Fruit fly (Drosophila melanogaster) whole organism, embryonic: ENCODE measurements around the gene GNBP3.

Experiments used
- ATbp ChIP-seq: fragments of 200-800 bp; sonication (Bioruptor generic); optimal IDR thresholded peaks from 2 replicates; lab custom pipeline; 2017; ENCODE audit warnings: missing biosample characterization, mild to moderate bottlenecking, missing genetic modification characterization, missing genetic modification reagents
- Adf1 ChIP-seq: fragments of 200-800 bp; sonication (Bioruptor generic); IDR thresholded peaks from 2 replicates; pipeline ENCODE4 v1.3.6; 2022; ENCODE audit warnings: missing biosample characterization, missing genetic modification characterization
- BEAF-32 ChIP-seq: fragments of 200-800 bp; sonication (Bioruptor generic); optimal IDR thresholded peaks from 3 replicates; lab custom pipeline; 2017; ENCODE audit warnings: missing biosample characterization, missing genetic modification characterization, mild to moderate bottlenecking, moderate library complexity, missing genetic modification reagents
- Bgb ChIP-seq: fragments of 200-800 bp; sonication (Bioruptor generic); IDR thresholded peaks from 2 replicates; pipeline ENCODE4 v1.3.6; 2022; ENCODE audit warnings: missing biosample characterization, missing genetic modification characterization; ENCODE audit not compliant: partially characterized antibody
- CG10267 ChIP-seq: fragments of 200-800 bp; sonication (Bioruptor generic); optimal IDR thresholded peaks from 2 replicates; lab custom pipeline; 2018; ENCODE audit warnings: missing biosample characterization, mild to moderate bottlenecking, missing genetic modification characterization, moderate library complexity
- CG11695 ChIP-seq: fragments of 200-800 bp; sonication (Bioruptor generic); IDR thresholded peaks from 3 replicates; pipeline ENCODE4 v1.3.6; 2022; ENCODE audit warnings: missing biosample characterization, missing genetic modification characterization
- CG12299 ChIP-seq: fragments of 200-800 bp; sonication (Bioruptor generic); optimal IDR thresholded peaks from 2 replicates; lab custom pipeline; 2018; ENCODE audit warnings: missing biosample characterization, mild to moderate bottlenecking, missing genetic modification characterization
- CG13296 ChIP-seq: fragments of 200-800 bp; sonication (Bioruptor generic); optimal IDR thresholded peaks from 3 replicates; lab custom pipeline; 2018; ENCODE audit warnings: missing biosample characterization, mild to moderate bottlenecking, missing genetic modification characterization
- CG14860 ChIP-seq: fragments of 200-800 bp; sonication (Bioruptor generic); IDR thresholded peaks from 3 replicates; pipeline ENCODE4 v1.3.6; 2022; ENCODE audit warnings: missing biosample characterization, missing genetic modification characterization; ENCODE audit not compliant: partially characterized antibody
- CG1603 ChIP-seq: fragments of 200-800 bp; sonication (Bioruptor generic); optimal IDR thresholded peaks from 2 replicates; lab custom pipeline; 2019; ENCODE audit warnings: missing biosample characterization, mild to moderate bottlenecking, missing genetic modification characterization, moderate library complexity
- CG16779 ChIP-seq: fragments of 200-800 bp; sonication (Bioruptor generic); IDR thresholded peaks from 2 replicates; pipeline ENCODE4 v1.3.6; 2022; ENCODE audit warnings: missing biosample characterization, missing genetic modification characterization
- CG1832 ChIP-seq: fragments of 200-800 bp; sonication (Bioruptor generic); optimal IDR thresholded peaks from 2 replicates; lab custom pipeline; 2017; ENCODE audit warnings: missing biosample characterization, mild to moderate bottlenecking, missing genetic modification characterization, inconsistent platforms
- CG2129 ChIP-seq: fragments of 200-800 bp; sonication (Bioruptor generic); IDR thresholded peaks from 2 replicates; pipeline ENCODE4 v1.3.6; 2022; ENCODE audit warnings: missing biosample characterization, missing genetic modification characterization; ENCODE audit not compliant: partially characterized antibody
- CG3163 ChIP-seq: fragments of 200-800 bp; sonication (Bioruptor generic); optimal IDR thresholded peaks from 3 replicates; lab custom pipeline; 2016; ENCODE audit warnings: missing biosample characterization, missing genetic modification characterization
- CG4707 ChIP-seq: fragments of 200-800 bp; sonication (Bioruptor generic); optimal IDR thresholded peaks from 2 replicates; lab custom pipeline; 2018; ENCODE audit warnings: missing biosample characterization, mild to moderate bottlenecking, missing genetic modification characterization, moderate library complexity
- CG4820 ChIP-seq: fragments of 200-800 bp; sonication (Bioruptor generic); optimal IDR thresholded peaks from 3 replicates; lab custom pipeline; 2016; ENCODE audit warnings: missing biosample characterization, missing genetic modification characterization
- CG7271 ChIP-seq: fragments of 200-800 bp; sonication (Bioruptor generic); optimal IDR thresholded peaks from 2 replicates; lab custom pipeline; 2018; ENCODE audit warnings: missing biosample characterization, mild to moderate bottlenecking, missing genetic modification characterization, moderate library complexity
- CG7928 ChIP-seq: fragments of 200-800 bp; sonication (Bioruptor generic); optimal IDR thresholded peaks from 2 replicates; lab custom pipeline; 2017; ENCODE audit warnings: missing biosample characterization, mild to moderate bottlenecking, missing genetic modification characterization
- CG8089 ChIP-seq: fragments of 200-800 bp; sonication (Bioruptor generic); optimal IDR thresholded peaks from 3 replicates; lab custom pipeline; 2016; ENCODE audit warnings: missing biosample characterization, missing genetic modification characterization
- CG8388 ChIP-seq: fragments of 200-800 bp; sonication (Bioruptor generic); optimal IDR thresholded peaks from 2 replicates; lab custom pipeline; 2019; ENCODE audit warnings: missing biosample characterization, mild to moderate bottlenecking, missing genetic modification characterization, moderate library complexity
- CG9215 ChIP-seq: fragments of 200-800 bp; sonication (Bioruptor generic); IDR thresholded peaks from 2 replicates; pipeline ENCODE4 v1.3.6; 2022; ENCODE audit warnings: missing biosample characterization, missing genetic modification characterization
- CG9797 ChIP-seq: fragments of 200-800 bp; sonication (Bioruptor generic); optimal IDR thresholded peaks from 3 replicates; lab custom pipeline; 2018; ENCODE audit warnings: missing biosample characterization, mild to moderate bottlenecking, missing genetic modification characterization
- CG9817 ChIP-seq: fragments of 200-800 bp; sonication (Bioruptor generic); optimal IDR thresholded peaks from 2 replicates; lab custom pipeline; 2018; ENCODE audit warnings: missing biosample characterization, mild to moderate bottlenecking, missing genetic modification characterization, moderate library complexity
- Dad ChIP-seq: fragments of 200-800 bp; sonication (Bioruptor generic); optimal IDR thresholded peaks from 3 replicates; lab custom pipeline; 2016; ENCODE audit warnings: missing biosample characterization, missing genetic modification characterization
- Drgx ChIP-seq: fragments of 200-800 bp; sonication (Bioruptor generic); IDR thresholded peaks from 2 replicates; pipeline ENCODE4 v1.3.6; 2022; ENCODE audit warnings: missing biosample characterization, missing genetic modification characterization
- Gsc ChIP-seq: fragments of 200-800 bp; sonication (Bioruptor generic); IDR thresholded peaks from 2 replicates; pipeline ENCODE4 v1.3.6; 2022; ENCODE audit warnings: missing biosample characterization, missing genetic modification characterization
- H2.0 ChIP-seq: fragments of 200-800 bp; sonication (Bioruptor generic); IDR thresholded peaks from 2 replicates; pipeline ENCODE4 v1.3.6; 2022; ENCODE audit warnings: missing biosample characterization, missing genetic modification characterization
- HmgZ ChIP-seq: fragments of 200-800 bp; sonication (Bioruptor generic); optimal IDR thresholded peaks from 2 replicates; lab custom pipeline; 2018; ENCODE audit warnings: missing biosample characterization, mild to moderate bottlenecking, missing genetic modification characterization
- Hsf ChIP-seq: fragments of 200-800 bp; sonication (Bioruptor generic); optimal IDR thresholded peaks from 3 replicates; lab custom pipeline; 2016; ENCODE audit warnings: missing biosample characterization, missing genetic modification characterization
- Kr ChIP-seq: fragments of 200-800 bp; sonication (Bioruptor generic); optimal IDR thresholded peaks from 2 replicates; lab custom pipeline; 2017; ENCODE audit warnings: missing biosample characterization, mild to moderate bottlenecking, missing genetic modification characterization
- Lhr ChIP-seq: fragments of 200-800 bp; sonication (Bioruptor generic); optimal IDR thresholded peaks from 3 replicates; lab custom pipeline; 2017; ENCODE audit warnings: mild to moderate bottlenecking, missing biosample characterization, missing genetic modification reagents, missing genetic modification characterization
- Ptx1 ChIP-seq: fragments of 200-800 bp; sonication (Bioruptor generic); IDR thresholded peaks from 2 replicates; pipeline ENCODE4 v1.3.6; 2022; ENCODE audit warnings: missing biosample characterization, missing genetic modification characterization
- ato ChIP-seq: fragments of 200-800 bp; sonication (Bioruptor generic); IDR thresholded peaks from 2 replicates; pipeline ENCODE4 v1.3.6; 2022; ENCODE audit warnings: missing biosample characterization, missing genetic modification characterization; ENCODE audit not compliant: partially characterized antibody
- az2 ChIP-seq: fragments of 200-800 bp; sonication (Bioruptor generic); optimal IDR thresholded peaks from 3 replicates; lab custom pipeline; 2016; ENCODE audit warnings: missing biosample characterization, missing genetic modification characterization
- crol ChIP-seq: fragments of 200-800 bp; sonication (Bioruptor generic); IDR thresholded peaks from 2 replicates; pipeline ENCODE4 v1.3.6; 2022; ENCODE audit warnings: missing biosample characterization, missing genetic modification characterization
- dpn ChIP-seq, 2 experiments: fragments of 200-800 bp; sonication (Bioruptor generic); optimal IDR thresholded peaks; 3 replicates each; lab custom pipeline; 2016; ENCODE audit warnings: missing biosample characterization in 2 of 2, missing genetic modification characterization in 2 of 2
- ems ChIP-seq: fragments of 200-800 bp; sonication (Bioruptor generic); optimal IDR thresholded peaks from 3 replicates; lab custom pipeline; 2016; ENCODE audit warnings: missing biosample characterization, missing genetic modification characterization
- exex ChIP-seq: fragments of 200-800 bp; sonication (Bioruptor generic); optimal IDR thresholded peaks from 4 replicates; lab custom pipeline; 2018; ENCODE audit warnings: missing biosample characterization, mild to moderate bottlenecking, missing genetic modification characterization, moderate library complexity
- ftz-f1 ChIP-seq: fragments of 200-800 bp; sonication (Bioruptor generic); optimal IDR thresholded peaks from 2 replicates; lab custom pipeline; 2016; ENCODE audit warnings: missing biosample characterization, missing genetic modification characterization
- grn ChIP-seq: fragments of 200-800 bp; sonication (Bioruptor generic); optimal IDR thresholded peaks from 3 replicates; lab custom pipeline; 2017; ENCODE audit warnings: missing biosample characterization, missing genetic modification characterization
- jing ChIP-seq: fragments of 200-800 bp; sonication (Bioruptor generic); optimal IDR thresholded peaks from 2 replicates; lab custom pipeline; 2018; ENCODE audit warnings: missing biosample characterization, mild to moderate bottlenecking, missing genetic modification characterization
- lmd ChIP-seq: fragments of 200-800 bp; sonication (Bioruptor generic); IDR thresholded peaks from 2 replicates; pipeline ENCODE4 v1.3.6; 2022; ENCODE audit warnings: missing biosample characterization, missing genetic modification characterization
- lola ChIP-seq, 3 experiments: fragments of >200 bp in 2 of 3; fragments of 200-800 bp in 1 of 3; sonication (Bioruptor generic) in 1 of 3; optimal IDR thresholded peaks; 2 replicates each; lab custom pipeline; 2017 to 2019; ENCODE audit warnings: missing biosample characterization in 3 of 3, missing genetic modification characterization in 3 of 3, mild to moderate bottlenecking in 1 of 3, moderate library complexity in 1 of 3
- luna ChIP-seq: fragments of 200-800 bp; sonication (Bioruptor generic); optimal IDR thresholded peaks from 2 replicates; lab custom pipeline; 2016; ENCODE audit warnings: missing biosample characterization, missing genetic modification characterization
- p53 ChIP-seq: fragments of 200-800 bp; sonication (Bioruptor generic); optimal IDR thresholded peaks from 2 replicates; lab custom pipeline; 2016; ENCODE audit warnings: missing biosample characterization, missing genetic modification characterization
- pzg ChIP-seq: fragments of 200-800 bp; sonication (Bioruptor generic); optimal IDR thresholded peaks from 3 replicates; lab custom pipeline; 2018; ENCODE audit warnings: missing biosample characterization, mild to moderate bottlenecking, missing genetic modification characterization, moderate library complexity
- run ChIP-seq: fragments of 200-800 bp; sonication (Bioruptor generic); optimal IDR thresholded peaks from 3 replicates; lab custom pipeline; 2018; ENCODE audit warnings: missing biosample characterization, mild to moderate bottlenecking, missing genetic modification characterization
- sens ChIP-seq: fragments of 200-800 bp; sonication (Bioruptor generic); peaks from one replicate; lab custom pipeline; 2016; ENCODE audit warnings: missing biosample characterization, missing genetic modification characterization
- vvl ChIP-seq: fragments of 200-800 bp; sonication (Bioruptor generic); IDR thresholded peaks from 2 replicates; pipeline ENCODE4 v1.3.6; 2022; ENCODE audit warnings: missing biosample characterization, missing genetic modification characterization
- zfh1 ChIP-seq: fragments of 200-800 bp; sonication (Bioruptor generic); IDR thresholded peaks from 3 replicates; pipeline ENCODE4 v1.3.6; 2022; ENCODE audit warnings: missing biosample characterization, missing genetic modification characterization

Gene GNBP3

dm6 chr3L:8997686-8998239 lies 42.9 kb downstream of the GNBP3 start, which contains the start of the genes smg and CG5087 (continued):
- no peak for TF ChIP-seq CG11695 (GFP tag; lab: Robert Waterston, UW)
- TF ChIP-seq CG7928 (GFP tag; lab: Kevin White, UChicago): peak; percentile 42
- TF ChIP-seq vvl (GFP tag; lab: Robert Waterston, UW): peak; percentile 85
- peak; percentile 56; the same call in 2 of the 3 replicates for TF ChIP-seq zfh1 (GFP tag; lab: Robert Waterston, UW)
- no peak for TF ChIP-seq Ptx1 (GFP tag; lab: Robert Waterston, UW)
- no peak for TF ChIP-seq ATbp (GFP tag; lab: Kevin White, UChicago)
- no peak for TF ChIP-seq Gsc (GFP tag; lab: Robert Waterston, UW)
- TF ChIP-seq CG9215 (GFP tag; lab: Robert Waterston, UW): no peak
- TF ChIP-seq CG8089 (GFP tag; lab: Kevin White, UChicago): peak; percentile 49
- no peak for TF ChIP-seq H2.0 (GFP tag; lab: Robert Waterston, UW)
- TF ChIP-seq Dad: peak; percentile 72
- peak; percentile 14 for TF ChIP-seq az2
- TF ChIP-seq CG9817 (tag; lab: Kevin White, UChicago): peak; percentile 39
- no peak for TF ChIP-seq run (tag; lab: Kevin White, UChicago)
- TF ChIP-seq HmgZ (tag; lab: Kevin White, UChicago): peak; percentile 92
- TF ChIP-seq Drgx (GFP tag; lab: Robert Waterston, UW): peak; percentile 6; the same call in 1 of the 2 replicates
- peak; percentile 97 for TF ChIP-seq Lhr (GFP tag; lab: Kevin White, UChicago)
- no peak for TF ChIP-seq Kr (GFP tag; lab: Kevin White, UChicago)
- no peak for TF ChIP-seq lola (GFP tag; optimal IDR thresholded peaks at IDR 0.05; lab: Kevin White, UChicago)
- TF ChIP-seq BEAF-32 (GFP tag; lab: Kevin White, UChicago): peak; percentile 76
- TF ChIP-seq CG7271 (tag; lab: Kevin White, UChicago): no peak
- TF ChIP-seq CG1832 (GFP tag; lab: Kevin White, UChicago): no peak
- TF ChIP-seq lmd (GFP tag; lab: Robert Waterston, UW): peak; percentile 19; the same call in 1 of the 2 replicates
- peak; percentile 100 for TF ChIP-seq pzg (GFP tag; lab: Kevin White, UChicago)
- peak; percentile 67 for TF ChIP-seq exex (tag; lab: Kevin White, UChicago)
- no peak for TF ChIP-seq luna
- peak; percentile 48 for TF ChIP-seq CG13296
- peak; percentile 35 for TF ChIP-seq CG12299 (tag; lab: Kevin White, UChicago)
- TF ChIP-seq Bgb (GFP tag; lab: Robert Waterston, UW): peak; percentile 73; the same call in 1 of the 2 replicates
- peak; percentile 19 for TF ChIP-seq Hsf (GFP tag; lab: Kevin White, UChicago)
- no peak for TF ChIP-seq jing (GFP tag; lab: Kevin White, UChicago)
- TF ChIP-seq ems: peak; percentile 40
- TF ChIP-seq CG16779 (GFP tag; lab: Robert Waterston, UW): 0 out of 2 replicates have a peak, but pooled peaks have one; percentile 18
- peak; percentile 85 for TF ChIP-seq sens (GFP tag; lab: Kevin White, UChicago)
- TF ChIP-seq CG4707 (GFP tag; lab: Kevin White, UChicago): no peak
- TF ChIP-seq CG9797 (GFP tag; lab: Kevin White, UChicago): peak; percentile 97
- TF ChIP-seq p53 (GFP tag; lab: Kevin White, UChicago): peak; percentile 66
- TF ChIP-seq ato (GFP tag; lab: Robert Waterston, UW): peak; percentile 59
- TF ChIP-seq CG3163 (GFP tag; lab: Kevin White, UChicago): peak; percentile 55
- TF ChIP-seq grn (GFP tag; lab: Kevin White, UChicago): no peak
- TF ChIP-seq CG4820 (GFP tag; lab: Kevin White, UChicago): no peak
- no peak for TF ChIP-seq CG8388
- TF ChIP-seq CG14860 (GFP tag; lab: Robert Waterston, UW): peak; percentile 51; the same call in 2 of the 3 replicates
- TF ChIP-seq ftz-f1 (GFP tag; lab: Kevin White, UChicago): peak; percentile 77
- TF ChIP-seq CG10267: peak; percentile 78
- TF ChIP-seq CG1603 (tag; lab: Kevin White, UChicago): peak; percentile 94
- TF ChIP-seq dpn (GFP tag; optimal IDR thresholded peaks at IDR 0.05; lab: Kevin White, UChicago): peak; percentile 49 to 73
- no peak for TF ChIP-seq crol (GFP tag; lab: Robert Waterston, UW)
- no peak for TF ChIP-seq CG2129 (GFP tag; lab: Robert Waterston, UW)
- 0 out of 2 replicates have a peak, but pooled peaks have one; percentile 6 for TF ChIP-seq Adf1
